Fruit fly (Drosophila melanogaster): ENCODE data around the gene CG10514.

dm6 chr3R:25318011-25318410 is 38.4 kb upstream of the CG10514 start, which contains the start of gene CG10553:
- no peak for TF ChIP-seq CG18599 (GFP tag; optimal IDR thresholded peaks at IDR 0.05)
- TF ChIP-seq CG13296 (GFP tag; optimal IDR thresholded peaks at IDR 0.05), result no peak
- no peak for TF ChIP-seq pita (GFP tag; optimal IDR thresholded peaks at IDR 0.05)
- no peak for TF ChIP-seq ewg (GFP tag; optimal IDR thresholded peaks at IDR 0.05)
